Fruit fly (Drosophila melanogaster): Measurements from ENCODE around the gene CG7914.

dm6 chrX:19229855-19230433 lies 36.7 kb upstream of the CG7914 start:
- TF ChIP-seq Snoo (tag; optimal IDR thresholded peaks at IDR 0.05) (no peak), CG8301 (tag; optimal IDR thresholded peaks at IDR 0.05) (peak; percentile 82), CG12605 (GFP tag; IDR thresholded peaks at IDR 0.05) (0 out of 2 replicates have a peak, but pooled peaks have one; percentile 11), CG32121 (GFP tag; IDR thresholded peaks at IDR 0.05) (no peak), gl (tag; optimal IDR thresholded peaks at IDR 0.05) (no peak), CG8159 (tag; optimal IDR thresholded peaks at IDR 0.05) (peak; percentile 66), CG4496 (GFP tag; IDR thresholded peaks at IDR 0.05) (no peak), Pif1B (GFP tag; optimal IDR thresholded peaks at IDR 0.05) (peak; percentile 54), rn (GFP tag; IDR thresholded peaks at IDR 0.05) (no peak), Ets98B (GFP tag; IDR thresholded peaks at IDR 0.05) (peak; percentile 42; the same call in 1 of the 2 replicates), CG10348 (GFP tag; IDR thresholded peaks at IDR 0.05) (no peak)
